Worm (Caenorhabditis elegans) whole organism, L3 larva: ENCODE data around the gene gpc-1.

Experiments used
- ama-1 ChIP-seq: fragments of 150-350 bp; optimal IDR thresholded peaks from 2 replicates; lab custom pipeline; 2018
- ceh-28 ChIP-seq: fragments of 150-350 bp; optimal IDR thresholded peaks from 2 replicates; lab custom pipeline; 2014; ENCODE audit warnings: missing biosample characterization, missing genetic modification reagents, missing genetic modification characterization
- ceh-82 ChIP-seq: fragments of 150-350 bp; optimal IDR thresholded peaks from 2 replicates; lab custom pipeline; 2014; ENCODE audit warnings: missing biosample characterization, missing genetic modification characterization
- jun-1 ChIP-seq: fragments of 150-350 bp; optimal IDR thresholded peaks from 2 replicates; lab custom pipeline; 2014; ENCODE audit warnings: missing biosample characterization, missing genetic modification reagents, missing genetic modification characterization
- nhr-237 ChIP-seq: fragments of 150-350 bp; optimal IDR thresholded peaks from 2 replicates; lab custom pipeline; 2014; ENCODE audit warnings: missing biosample characterization, missing genetic modification characterization
- nhr-25 ChIP-seq: sonication (generic microtip); optimal IDR thresholded peaks from 2 replicates; lab custom pipeline; 2017; ENCODE audit warnings: missing biosample characterization, missing genetic modification characterization
- pha-4 ChIP-seq: fragments of 150-350 bp; optimal IDR thresholded peaks from 2 replicates; lab custom pipeline; 2014; ENCODE audit warnings: missing biosample characterization, missing genetic modification reagents, missing genetic modification characterization
- pqm-1 ChIP-seq: fragments of 150-350 bp; optimal IDR thresholded peaks from 2 replicates; lab custom pipeline; 2017; ENCODE audit warnings: missing biosample characterization, missing genetic modification characterization, inconsistent platforms
- snpc-4 ChIP-seq: fragments of 150-350 bp; optimal IDR thresholded peaks from 2 replicates; lab custom pipeline; 2014; ENCODE audit warnings: missing biosample characterization, missing genetic modification characterization
- unc-39 ChIP-seq: sonication (generic microtip); optimal IDR thresholded peaks from 4 replicates; lab custom pipeline; 2017; ENCODE audit warnings: missing biosample characterization, missing genetic modification characterization
- zag-1 ChIP-seq: fragments of 150-350 bp; optimal IDR thresholded peaks from 2 replicates; lab custom pipeline; 2014; ENCODE audit warnings: missing biosample characterization, missing genetic modification characterization
- ztf-11 ChIP-seq: fragments of 150-350 bp; optimal IDR thresholded peaks from 2 replicates; lab custom pipeline; 2014; ENCODE audit warnings: missing biosample characterization, missing genetic modification characterization

DNA sequence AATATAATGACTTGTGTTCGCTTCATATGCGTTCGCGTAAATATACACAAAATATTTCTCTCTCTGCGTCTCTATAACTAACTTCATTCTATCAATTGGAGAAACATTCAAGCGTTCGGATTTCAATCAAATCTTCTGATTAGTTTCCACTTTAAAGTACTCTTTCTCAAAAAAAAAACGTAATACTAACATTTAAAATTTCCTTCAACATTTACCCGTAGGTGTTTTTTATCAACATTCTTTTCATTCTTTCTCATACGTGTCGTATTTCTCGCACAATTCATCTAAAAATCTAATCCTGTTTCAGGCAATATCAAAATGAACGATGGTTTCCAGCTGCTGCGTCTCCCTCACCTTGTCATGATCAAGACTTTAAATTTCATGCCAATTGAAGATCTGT is 27.1 kb downstream of the gpc-1 start, which contains the start of gene T14G8.2:
- TF ChIP-seq ceh-82 (tag; lab: Kevin White, UChicago) (no peak), ztf-11 (tag; lab: Kevin White, UChicago) (no peak), ama-1 (no peak), snpc-4 (no peak), unc-39 (tag; lab: Kevin White, UChicago) (no peak), zag-1 (tag; lab: Kevin White, UChicago) (no peak), nhr-237 (tag; lab: Kevin White, UChicago) (no peak), pha-4 (no peak), jun-1 (tag; lab: Kevin White, UChicago) (no peak), ceh-28 (no peak), pqm-1 (tag; lab: Kevin White, UChicago) (no peak), nhr-25 (tag; lab: Kevin White, UChicago) (no peak)
